Fruit fly (Drosophila melanogaster) whole organism, embryonic: Measurements from ENCODE around the gene Zaf1.

Source experiments
- B-H1 ChIP-seq: fragments of 200-800 bp; sonication (Bioruptor generic); IDR thresholded peaks from 3 replicates; pipeline ENCODE4 v1.3.6; 2022; ENCODE audit warnings: missing biosample characterization, missing genetic modification characterization
- Bteb2 ChIP-seq: fragments of 200-800 bp; sonication (Bioruptor generic); optimal IDR thresholded peaks from 2 replicates; lab custom pipeline; 2016; ENCODE audit warnings: missing biosample characterization, missing genetic modification characterization
- CG10147 ChIP-seq: fragments of 200-800 bp; sonication (Bioruptor generic); optimal IDR thresholded peaks from 2 replicates; lab custom pipeline; 2019; ENCODE audit warnings: missing biosample characterization, mild to moderate bottlenecking, missing genetic modification characterization, moderate library complexity
- CG12104 ChIP-seq: fragments of 200-800 bp; sonication (Bioruptor generic); optimal IDR thresholded peaks from 3 replicates; lab custom pipeline; 2016; ENCODE audit warnings: missing biosample characterization, missing genetic modification characterization
- CG16813 ChIP-seq: fragments of 200-800 bp; sonication (Bioruptor generic); IDR thresholded peaks from 3 replicates; pipeline ENCODE4 v1.3.6; 2022; ENCODE audit warnings: missing biosample characterization, missing genetic modification characterization; ENCODE audit not compliant: partially characterized antibody
- CG17186 ChIP-seq: fragments of 200-800 bp; sonication (Bioruptor generic); optimal IDR thresholded peaks from 3 replicates; lab custom pipeline; 2017; ENCODE audit warnings: missing biosample characterization, missing genetic modification reagents, missing genetic modification characterization
- CG2116 ChIP-seq: fragments of 200-800 bp; sonication (Bioruptor generic); optimal IDR thresholded peaks from 3 replicates; lab custom pipeline; 2018; ENCODE audit warnings: missing biosample characterization, mild to moderate bottlenecking, missing genetic modification characterization
- CG2202 ChIP-seq: fragments of 200-800 bp; sonication (Bioruptor generic); optimal IDR thresholded peaks from 2 replicates; lab custom pipeline; 2018; ENCODE audit warnings: missing biosample characterization, mild to moderate bottlenecking, missing genetic modification characterization
- CG30431 ChIP-seq: fragments of 200-800 bp; sonication (Bioruptor generic); optimal IDR thresholded peaks from 2 replicates; lab custom pipeline; 2017; ENCODE audit warnings: missing biosample characterization, missing genetic modification characterization
- CG31224 ChIP-seq: fragments of 200-800 bp; sonication (Bioruptor generic); IDR thresholded peaks from 2 replicates; pipeline ENCODE4 v1.3.6; 2022; ENCODE audit warnings: missing biosample characterization, missing genetic modification characterization
- CG31365 ChIP-seq: fragments of 200-800 bp; sonication (Bioruptor generic); optimal IDR thresholded peaks from 2 replicates; lab custom pipeline; 2018; ENCODE audit warnings: missing biosample characterization, mild to moderate bottlenecking, missing genetic modification characterization
- CG32767 ChIP-seq: fragments of 200-800 bp; sonication (Bioruptor generic); IDR thresholded peaks from 2 replicates; pipeline ENCODE4 v1.3.6; 2022; ENCODE audit warnings: missing biosample characterization, missing genetic modification characterization
- CG3407 ChIP-seq: fragments of 200-800 bp; sonication (Bioruptor generic); optimal IDR thresholded peaks from 2 replicates; lab custom pipeline; 2018; ENCODE audit warnings: missing biosample characterization, mild to moderate bottlenecking, missing genetic modification characterization
- CG34376 ChIP-seq: fragments of 200-800 bp; sonication (Bioruptor generic); optimal IDR thresholded peaks from 2 replicates; lab custom pipeline; 2018; ENCODE audit warnings: missing biosample characterization, mild to moderate bottlenecking, missing genetic modification characterization
- CG6254 ChIP-seq: fragments of 200-800 bp; sonication (Bioruptor generic); optimal IDR thresholded peaks from 3 replicates; lab custom pipeline; 2017; ENCODE audit warnings: mild to moderate bottlenecking, missing biosample characterization, missing genetic modification reagents, missing genetic modification characterization
- CG6765 ChIP-seq: fragments of 200-800 bp; sonication (Bioruptor generic); optimal IDR thresholded peaks from 3 replicates; lab custom pipeline; 2017; ENCODE audit warnings: missing biosample characterization, mild to moderate bottlenecking, missing genetic modification characterization
- CG6813 ChIP-seq: fragments of 200-800 bp; sonication (Bioruptor generic); optimal IDR thresholded peaks from 2 replicates; lab custom pipeline; 2017; ENCODE audit warnings: missing biosample characterization, missing genetic modification characterization, mild to moderate bottlenecking, moderate library complexity, missing genetic modification reagents
- CG8290 ChIP-seq, 3 experiments: fragments of 200-800 bp; sonication (Bioruptor generic); optimal IDR thresholded peaks; 2 replicates each; lab custom pipeline; 2016 to 2019; ENCODE audit warnings: missing biosample characterization in 3 of 3, missing genetic modification characterization in 3 of 3, mild to moderate bottlenecking in 2 of 3, moderate library complexity in 1 of 3
- CG9932 ChIP-seq: fragments of 200-800 bp; sonication (Bioruptor generic); IDR thresholded peaks from 2 replicates; pipeline ENCODE4 v1.3.6; 2022; ENCODE audit warnings: missing biosample characterization, missing genetic modification characterization
- CHES-1-like ChIP-seq: fragments of 200-800 bp; sonication (Bioruptor generic); optimal IDR thresholded peaks from 2 replicates; lab custom pipeline; 2016; ENCODE audit warnings: missing biosample characterization, missing genetic modification characterization
- Chrac-16 ChIP-seq: fragments of 200-800 bp; sonication (Bioruptor generic); optimal IDR thresholded peaks from 3 replicates; lab custom pipeline; 2016; ENCODE audit warnings: missing biosample characterization, missing genetic modification characterization
- D19B ChIP-seq: fragments of 200-800 bp; sonication (Bioruptor generic); optimal IDR thresholded peaks from 2 replicates; lab custom pipeline; 2017; ENCODE audit warnings: missing biosample characterization, mild to moderate bottlenecking, missing genetic modification characterization
- Dll ChIP-seq: fragments of 200-800 bp; sonication (Bioruptor generic); IDR thresholded peaks from 4 replicates; pipeline ENCODE4 v1.3.6; 2022; ENCODE audit warnings: missing biosample characterization, missing genetic modification characterization; ENCODE audit not compliant: partially characterized antibody
- Doc3 ChIP-seq: fragments of 200-800 bp; sonication (Bioruptor generic); IDR thresholded peaks from 3 replicates; pipeline ENCODE4 v1.3.6; 2022; ENCODE audit warnings: missing biosample characterization, missing genetic modification characterization; ENCODE audit not compliant: partially characterized antibody
- E2f2 ChIP-seq: fragments of 200-800 bp; sonication (Bioruptor generic); IDR thresholded peaks from 2 replicates; pipeline ENCODE4 v1.3.6; 2022; ENCODE audit warnings: missing biosample characterization, missing genetic modification characterization
- GATAe ChIP-seq: fragments of 200-800 bp; sonication (Bioruptor generic); conservative IDR thresholded peaks from 2 replicates; pipeline ENCODE4 v1.3.6; 2022; ENCODE audit warnings: missing biosample characterization, missing genetic modification characterization
- HHEX ChIP-seq: fragments of 200-800 bp; sonication (Bioruptor generic); optimal IDR thresholded peaks from 3 replicates; lab custom pipeline; 2017; ENCODE audit warnings: missing biosample characterization, mild to moderate bottlenecking, missing genetic modification characterization, missing genetic modification reagents
- Hr39 ChIP-seq: fragments of >200 bp; optimal IDR thresholded peaks from 2 replicates; lab custom pipeline; 2017
- Jarid2 ChIP-seq: fragments of 200-800 bp; sonication (Bioruptor generic); optimal IDR thresholded peaks from 3 replicates; lab custom pipeline; 2017; ENCODE audit warnings: mild to moderate bottlenecking, missing biosample characterization, missing genetic modification reagents, missing genetic modification characterization
- Lhr ChIP-seq: fragments of 200-800 bp; sonication (Bioruptor generic); optimal IDR thresholded peaks from 3 replicates; lab custom pipeline; 2017; ENCODE audit warnings: mild to moderate bottlenecking, missing biosample characterization, missing genetic modification reagents, missing genetic modification characterization
- Med ChIP-seq: fragments of 200-800 bp; sonication (Bioruptor generic); peaks from one replicate; lab custom pipeline; 2016; ENCODE audit warnings: missing biosample characterization, missing genetic modification characterization, mild to moderate bottlenecking, inconsistent platforms, moderate library complexity
- Opbp ChIP-seq: fragments of 200-800 bp; sonication (Bioruptor generic); IDR thresholded peaks from 3 replicates; pipeline ENCODE4 v1.3.6; 2022; ENCODE audit warnings: missing biosample characterization, missing genetic modification characterization; ENCODE audit not compliant: partially characterized antibody
- Scr ChIP-seq: fragments of 200-800 bp; sonication (Bioruptor generic); IDR thresholded peaks from 2 replicates; pipeline ENCODE4 v1.3.6; 2022; ENCODE audit warnings: missing biosample characterization, missing genetic modification characterization; ENCODE audit not compliant: partially characterized antibody
- Taf1 ChIP-seq: fragments of 200-800 bp; sonication (Bioruptor generic); IDR thresholded peaks from 2 replicates; pipeline ENCODE4 v1.3.6; 2022; ENCODE audit warnings: missing biosample characterization, missing genetic modification characterization
- bab2 ChIP-seq: fragments of 200-800 bp; sonication (Bioruptor generic); optimal IDR thresholded peaks from 2 replicates; lab custom pipeline; 2016; ENCODE audit warnings: missing biosample characterization, missing genetic modification characterization
- croc ChIP-seq: fragments of 200-800 bp; sonication (Bioruptor generic); conservative IDR thresholded peaks from 3 replicates; pipeline ENCODE4 v1.3.6; 2022; ENCODE audit warnings: missing biosample characterization, missing genetic modification characterization
- crol ChIP-seq: fragments of 200-800 bp; sonication (Bioruptor generic); IDR thresholded peaks from 2 replicates; pipeline ENCODE4 v1.3.6; 2022; ENCODE audit warnings: missing biosample characterization, missing genetic modification characterization
- eyg ChIP-seq: fragments of 200-800 bp; sonication (Bioruptor generic); optimal IDR thresholded peaks from 3 replicates; lab custom pipeline; 2016; ENCODE audit warnings: missing biosample characterization, missing genetic modification characterization
- fd64A ChIP-seq: fragments of 200-800 bp; sonication (Bioruptor generic); optimal IDR thresholded peaks from 3 replicates; lab custom pipeline; 2018; ENCODE audit warnings: missing biosample characterization, mild to moderate bottlenecking, missing genetic modification characterization
- h ChIP-seq: fragments of >200 bp; optimal IDR thresholded peaks from 2 replicates; lab custom pipeline; 2017
- kni ChIP-seq: fragments of 200-800 bp; sonication (Bioruptor generic); optimal IDR thresholded peaks from 3 replicates; lab custom pipeline; 2017; ENCODE audit warnings: mild to moderate bottlenecking, missing biosample characterization, missing genetic modification reagents, missing genetic modification characterization
- nom ChIP-seq: fragments of 200-800 bp; sonication (Bioruptor generic); optimal IDR thresholded peaks from 2 replicates; lab custom pipeline; 2017; ENCODE audit warnings: missing biosample characterization, missing genetic modification characterization, mild to moderate bottlenecking, moderate library complexity, missing genetic modification reagents
- ro ChIP-seq: fragments of 200-800 bp; sonication (Bioruptor generic); IDR thresholded peaks from 2 replicates; pipeline ENCODE4 v1.3.6; 2022; ENCODE audit warnings: missing biosample characterization, missing genetic modification characterization
- sd ChIP-seq: fragments of 200-800 bp; sonication (Bioruptor generic); optimal IDR thresholded peaks from 3 replicates; lab custom pipeline; 2018; ENCODE audit warnings: missing biosample characterization, mild to moderate bottlenecking, missing genetic modification characterization, moderate library complexity
- sr ChIP-seq: fragments of 200-800 bp; sonication (Bioruptor generic); IDR thresholded peaks from 3 replicates; pipeline ENCODE4 v1.3.6; 2022; ENCODE audit warnings: missing biosample characterization, missing genetic modification characterization
- tio ChIP-seq: fragments of 200-800 bp; sonication (Bioruptor generic); optimal IDR thresholded peaks from 2 replicates; lab custom pipeline; 2017; ENCODE audit warnings: missing biosample characterization, missing genetic modification characterization, inconsistent platforms
- trem ChIP-seq: fragments of 200-800 bp; optimal IDR thresholded peaks from 3 replicates; lab custom pipeline; 2019; ENCODE audit warnings: missing biosample characterization, mild to moderate bottlenecking, missing genetic modification characterization, moderate library complexity
- zen ChIP-seq: fragments of 200-800 bp; sonication (Bioruptor generic); optimal IDR thresholded peaks from 3 replicates; lab custom pipeline; 2018; ENCODE audit warnings: missing biosample characterization, mild to moderate bottlenecking, missing genetic modification characterization, moderate library complexity

The Zaf1 gene

dm6 chr3R:11581340-11582252 is 43.8 kb downstream of the Zaf1 start, which contains the start of gene wkd (continued):
- peak; percentile 86 for TF ChIP-seq Doc3
- no peak for TF ChIP-seq CG30431 (GFP tag; lab: Kevin White, UChicago)
- TF ChIP-seq bab2: no peak
- no peak for TF ChIP-seq HHEX (GFP tag; lab: Kevin White, UChicago)
- TF ChIP-seq CG2116 (GFP tag; lab: Kevin White, UChicago): peak; percentile 53
- TF ChIP-seq Scr (GFP tag; lab: Robert Waterston, UW): peak; percentile 86
- TF ChIP-seq CG12104 (GFP tag; lab: Kevin White, UChicago): no peak
- TF ChIP-seq Opbp (GFP tag; lab: Robert Waterston, UW): peak; percentile 88
- no peak for TF ChIP-seq Taf1 (GFP tag; lab: Robert Waterston, UW)
- TF ChIP-seq croc (GFP tag; lab: Robert Waterston, UW): no peak
- peak; percentile 70 for TF ChIP-seq trem (tag; lab: Kevin White, UChicago)
- no peak for TF ChIP-seq CG2202 (tag; lab: Kevin White, UChicago)
- peak; percentile 93 for TF ChIP-seq E2f2 (GFP tag; lab: Robert Waterston, UW)
- TF ChIP-seq CG3407 (GFP tag; lab: Kevin White, UChicago): no peak
- no peak for TF ChIP-seq eyg (GFP tag; lab: Kevin White, UChicago)
- peak; percentile 82 for TF ChIP-seq crol
- TF ChIP-seq CG10147 (GFP tag; lab: Kevin White, UChicago): no peak
- TF ChIP-seq CG6813 (GFP tag; lab: Kevin White, UChicago): no peak
- no peak for TF ChIP-seq CG31365 (tag; lab: Kevin White, UChicago)
- no peak for TF ChIP-seq CG6254
- TF ChIP-seq Dll: peak; percentile 87
- TF ChIP-seq CG34376 (GFP tag; lab: Kevin White, UChicago): peak; percentile 60
- TF ChIP-seq Lhr (GFP tag; lab: Kevin White, UChicago): peak; percentile 79
- no peak for TF ChIP-seq Jarid2 (GFP tag; lab: Kevin White, UChicago)
- TF ChIP-seq CG31224 (GFP tag; lab: Robert Waterston, UW): no peak
- TF ChIP-seq zen (tag; lab: Kevin White, UChicago): no peak
- peak; percentile 52 for TF ChIP-seq CHES-1-like (GFP tag; lab: Kevin White, UChicago)
- TF ChIP-seq GATAe (GFP tag; lab: Robert Waterston, UW): peak; percentile 29; the same call in 1 of the 2 replicates
- peak; percentile 57; the same call in 1 of the 2 replicates for TF ChIP-seq CG9932 (GFP tag; lab: Robert Waterston, UW)
- TF ChIP-seq nom: no peak
- no peak for TF ChIP-seq fd64A (GFP tag; lab: Kevin White, UChicago)
- TF ChIP-seq Hr39 (lab: Kevin White, UChicago): no peak
- no peak for TF ChIP-seq tio (GFP tag; lab: Kevin White, UChicago)
- TF ChIP-seq D19B: no peak
- TF ChIP-seq ro (GFP tag; lab: Robert Waterston, UW): no peak
- no peak for TF ChIP-seq h (lab: Kevin White, UChicago)
- TF ChIP-seq CG6765 (GFP tag; lab: Kevin White, UChicago): no peak
- peak; percentile 82 for TF ChIP-seq Med (GFP tag; lab: Kevin White, UChicago)
- TF ChIP-seq CG17186 (GFP tag; lab: Kevin White, UChicago): peak; percentile 5
- peak; percentile 45 for TF ChIP-seq sd (tag; lab: Kevin White, UChicago)
- TF ChIP-seq CG8290 (GFP tag; optimal IDR thresholded peaks at IDR 0.05; lab: Kevin White, UChicago): no peak
- TF ChIP-seq CG8290 (tag; optimal IDR thresholded peaks at IDR 0.05; lab: Kevin White, UChicago): no peak
- TF ChIP-seq Bteb2: no peak
- TF ChIP-seq CG16813 (GFP tag; lab: Robert Waterston, UW): peak; percentile 83
- TF ChIP-seq sr (GFP tag; lab: Robert Waterston, UW): peak; percentile 69; the same call in 2 of the 3 replicates
- TF ChIP-seq B-H1 (GFP tag; lab: Robert Waterston, UW): no peak
- peak; percentile 40 for TF ChIP-seq kni (GFP tag; lab: Kevin White, UChicago)
- TF ChIP-seq CG32767: no peak
- TF ChIP-seq Chrac-16 (GFP tag; lab: Kevin White, UChicago): no peak
